Worm (Caenorhabditis elegans) whole organism, young adult: ENCODE data around the gene T05H10.1.
A peak's percentile ranks its signal among the peaks of the same experiment; 100 is the strongest.

Experiments used
- B0336.3 ChIP-seq: fragments of 200-800 bp; sonication (Bioruptor generic); IDR thresholded peaks from 2 replicates; pipeline ENCODE4 v1.3.6; 2022; ENCODE audit warnings: missing genetic modification characterization, missing compliant biosample characterization
- C17E4.6 ChIP-seq: fragments of 200-800 bp; sonication (Bioruptor generic); IDR thresholded peaks from 2 replicates; pipeline ENCODE4 v1.3.6; 2022; ENCODE audit warnings: missing genetic modification reagents, missing genetic modification characterization, missing compliant biosample characterization
- F10E7.11 ChIP-seq: sonication (generic microtip); optimal IDR thresholded peaks from 2 replicates; lab custom pipeline; 2017; ENCODE audit warnings: mild to moderate bottlenecking, missing genetic modification characterization, moderate library complexity, missing compliant biosample characterization
- F23B12.7 ChIP-seq: sonication (generic microtip); optimal IDR thresholded peaks from 2 replicates; lab custom pipeline; 2017; ENCODE audit warnings: missing genetic modification characterization, mild to moderate bottlenecking, missing compliant biosample characterization, antibody characterized with exemption, moderate library complexity; ENCODE audit not compliant: insufficient read depth
- F33H1.4 ChIP-seq: fragments of 200-800 bp; sonication (Bioruptor generic); IDR thresholded peaks from 2 replicates; pipeline ENCODE4 v1.3.6; 2022; ENCODE audit warnings: missing genetic modification reagents, missing genetic modification characterization, missing compliant biosample characterization
- F37B4.10 ChIP-seq: fragments of 200-800 bp; sonication (Bioruptor generic); IDR thresholded peaks from 2 replicates; pipeline ENCODE4 v1.3.6; 2022; ENCODE audit warnings: missing genetic modification characterization, missing compliant biosample characterization
- Y56A3A.18 ChIP-seq: fragments of 200-800 bp; sonication (Bioruptor generic); IDR thresholded peaks from 2 replicates; pipeline ENCODE4 v1.3.6; 2022; ENCODE audit warnings: missing genetic modification reagents, missing genetic modification characterization, missing compliant biosample characterization
- Y95B8A.8 ChIP-seq: fragments of 200-800 bp; sonication (Bioruptor generic); IDR thresholded peaks from 2 replicates; pipeline ENCODE4 v1.3.6; 2022; ENCODE audit warnings: missing genetic modification reagents, missing genetic modification characterization, missing compliant biosample characterization
- cebp-2 ChIP-seq: fragments of 200-800 bp; sonication (Bioruptor generic); IDR thresholded peaks from 2 replicates; pipeline ENCODE4 v1.3.6; 2022; ENCODE audit warnings: missing genetic modification characterization, missing compliant biosample characterization
- ceh-100 ChIP-seq: fragments of 200-800 bp; sonication (Bioruptor generic); IDR thresholded peaks from 2 replicates; pipeline ENCODE4 v1.3.6; 2022; ENCODE audit warnings: missing genetic modification reagents, missing genetic modification characterization, missing compliant biosample characterization
- ceh-58 ChIP-seq: fragments of 200-800 bp; sonication (Bioruptor generic); IDR thresholded peaks from 2 replicates; pipeline ENCODE4 v1.3.6; 2022; ENCODE audit warnings: missing genetic modification characterization, missing compliant biosample characterization
- ceh-91 ChIP-seq: fragments of 200-800 bp; sonication (Bioruptor generic); IDR thresholded peaks from 2 replicates; pipeline ENCODE4 v1.3.6; 2022; ENCODE audit warnings: missing genetic modification reagents, missing genetic modification characterization, missing compliant biosample characterization
- dox-1 ChIP-seq: fragments of 200-800 bp; sonication (Bioruptor generic); IDR thresholded peaks from 2 replicates; pipeline ENCODE4 v1.3.6; 2022; ENCODE audit warnings: missing genetic modification reagents, missing genetic modification characterization, missing compliant biosample characterization
- dpl-1 ChIP-seq: fragments of 150-350 bp; optimal IDR thresholded peaks from 2 replicates; lab custom pipeline; 2014; ENCODE audit warnings: missing biosample characterization, missing genetic modification reagents, missing genetic modification characterization
- egl-18 ChIP-seq: fragments of 200-800 bp; sonication (Bioruptor generic); IDR thresholded peaks from 2 replicates; pipeline ENCODE4 v1.3.6; 2022; ENCODE audit warnings: missing genetic modification reagents, missing genetic modification characterization, missing compliant biosample characterization
- ekl-4 ChIP-seq: fragments of 200-800 bp; sonication (Bioruptor generic); IDR thresholded peaks from 2 replicates; pipeline ENCODE4 v1.3.6; 2022; ENCODE audit warnings: missing genetic modification reagents, missing genetic modification characterization, missing compliant biosample characterization
- fkh-3 ChIP-seq: sonication (generic microtip); optimal IDR thresholded peaks from 2 replicates; lab custom pipeline; 2016; ENCODE audit warnings: mild to moderate bottlenecking, missing genetic modification characterization, missing compliant biosample characterization
- gei-17 ChIP-seq: fragments of 200-800 bp; sonication (Bioruptor generic); optimal IDR thresholded peaks from 2 replicates; lab custom pipeline; 2018; ENCODE audit warnings: mild to moderate bottlenecking, missing genetic modification characterization, missing compliant biosample characterization
- him-1 ChIP-seq: sonication (generic microtip); optimal IDR thresholded peaks from 2 replicates; lab custom pipeline; 2016; ENCODE audit warnings: missing genotype, missing genetic modification reagents, missing genetic modification characterization, missing compliant biosample characterization
- hrde-1 ChIP-seq: sonication (generic microtip); optimal IDR thresholded peaks from 2 replicates; lab custom pipeline; 2016; ENCODE audit warnings: missing genetic modification characterization, mild to moderate bottlenecking, missing compliant biosample characterization, moderate library complexity, missing genotype, missing genetic modification reagents, borderline replicate concordance
- hsf-1 ChIP-seq: fragments of 200-800 bp; sonication (Bioruptor generic); IDR thresholded peaks from 2 replicates; pipeline ENCODE4 v1.3.6; 2022; ENCODE audit warnings: missing genetic modification reagents, missing genetic modification characterization, missing compliant biosample characterization
- lag-1 ChIP-seq: fragments of 200-800 bp; sonication (Bioruptor generic); IDR thresholded peaks from 2 replicates; pipeline ENCODE4 v1.3.6; 2022; ENCODE audit warnings: missing genetic modification reagents, missing genetic modification characterization, missing compliant biosample characterization
- let-607 ChIP-seq, 2 experiments: fragments of 200-800 bp in 1 of 2; sonication (Bioruptor generic) in 1 of 2; sonication (generic microtip) in 1 of 2; optimal IDR thresholded peaks; 2 replicates each; lab custom pipeline; 2016 to 2018; ENCODE audit warnings: mild to moderate bottlenecking in 2 of 2, missing compliant biosample characterization in 2 of 2, missing genetic modification characterization in 2 of 2, moderate library complexity in 2 of 2, missing genotype in 1 of 2
- lin-35 ChIP-seq, 3 experiments: fragments of 150-350 bp in 2 of 3; sonication (generic microtip) in 1 of 3; optimal IDR thresholded peaks; 2 replicates each; lab custom pipeline; 2014 to 2018; ENCODE audit warnings: missing biosample characterization in 3 of 3, missing genetic modification characterization in 3 of 3, missing genetic modification reagents in 3 of 3
- lsl-1 ChIP-seq: fragments of 200-800 bp; sonication (Bioruptor generic); optimal IDR thresholded peaks from 2 replicates; lab custom pipeline; 2018; ENCODE audit warnings: mild to moderate bottlenecking, missing genetic modification characterization, moderate library complexity, missing compliant biosample characterization
- mes-4 ChIP-seq: sonication (generic microtip); optimal IDR thresholded peaks from 2 replicates; lab custom pipeline; 2016; ENCODE audit warnings: missing genotype, missing genetic modification characterization, missing compliant biosample characterization
- nfyb-1 ChIP-seq: fragments of 200-800 bp; sonication (Bioruptor generic); IDR thresholded peaks from 2 replicates; pipeline ENCODE4 v1.3.6; 2022; ENCODE audit warnings: missing genetic modification reagents, missing genetic modification characterization, missing compliant biosample characterization
- nhr-120 ChIP-seq: fragments of 200-800 bp; sonication (Bioruptor generic); IDR thresholded peaks from 2 replicates; pipeline ENCODE4 v1.3.6; 2022; ENCODE audit warnings: missing genetic modification characterization, missing compliant biosample characterization
- nhr-179 ChIP-seq: sonication (generic microtip); optimal IDR thresholded peaks from 2 replicates; lab custom pipeline; 2016; ENCODE audit warnings: mild to moderate bottlenecking, missing genetic modification characterization, missing compliant biosample characterization
- snpc-3.4 ChIP-seq: sonication (generic microtip); optimal IDR thresholded peaks from 2 replicates; lab custom pipeline; 2017; ENCODE audit warnings: missing genetic modification characterization, mild to moderate bottlenecking, missing compliant biosample characterization, antibody characterized with exemption, moderate library complexity, missing genotype, missing genetic modification reagents
- snpc-4 ChIP-seq, 5 experiments: fragments of 150-350 bp in 1 of 5; sonication (generic microtip) in 4 of 5; optimal IDR thresholded peaks; 2 replicates each; lab custom pipeline; 2014 to 2018; ENCODE audit warnings: missing genetic modification characterization in 5 of 5, missing biosample characterization in 3 of 5, antibody characterized with exemption in 2 of 5, mild to moderate bottlenecking in 2 of 5, missing compliant biosample characterization in 2 of 5, missing genotype in 2 of 5, moderate library complexity in 2 of 5, missing genetic modification reagents in 1 of 5
- tbp1 ChIP-seq: fragments of 200-800 bp; sonication (Bioruptor generic); optimal IDR thresholded peaks from 2 replicates; lab custom pipeline; 2018; ENCODE audit warnings: mild to moderate bottlenecking, missing genetic modification characterization, missing compliant biosample characterization
- unc-62 ChIP-seq: fragments of 150-350 bp; optimal IDR thresholded peaks from 2 replicates; lab custom pipeline; 2014; ENCODE audit warnings: missing biosample characterization, missing genetic modification reagents, missing genetic modification characterization
- zfh-2 ChIP-seq: fragments of 200-800 bp; sonication (Bioruptor generic); conservative IDR thresholded peaks from 2 replicates; pipeline ENCODE4 v1.3.6; 2022; ENCODE audit warnings: missing genetic modification reagents, missing genetic modification characterization, missing compliant biosample characterization
- ztf-26 ChIP-seq: sonication (generic microtip); optimal IDR thresholded peaks from 2 replicates; lab custom pipeline; 2017; ENCODE audit warnings: missing genetic modification characterization, missing compliant biosample characterization

T05H10.1 gene

ce11 chrII:8062334-8062791 is 20.0 kb downstream of the T05H10.1 start, which contains the start of gene ufd-2 (continued):
- TF ChIP-seq dpl-1 (peak; percentile 48), ceh-58 (GFP tag; lab: Robert Waterston, UW) (no peak), snpc-3.4 (tag; lab: Kevin White, UChicago) (no peak), Y56A3A.18 (GFP tag; lab: Robert Waterston, UW) (no peak), ekl-4 (GFP tag; lab: Robert Waterston, UW) (no peak), nfyb-1 (no peak), gei-17 (GFP tag; lab: Kevin White, UChicago) (no peak), dox-1 (GFP tag; lab: Robert Waterston, UW) (no peak), snpc-4 (GFP tag; optimal IDR thresholded peaks at IDR 0.05; lab: Kevin White, UChicago) (no peak), snpc-4 (tag; optimal IDR thresholded peaks at IDR 0.05; lab: Kevin White, UChicago) (peak in 2 of 4 experiments; percentile 22 to 25), nhr-179 (tag; lab: Kevin White, UChicago) (no peak), egl-18 (GFP tag; lab: Robert Waterston, UW) (no peak), ceh-91 (GFP tag; lab: Robert Waterston, UW) (0 out of 2 replicates have a peak, but pooled peaks have one; percentile 62), ceh-100 (GFP tag; lab: Robert Waterston, UW) (peak; percentile 93), unc-62 (GFP tag; lab: Kevin White, UChicago) (no peak), zfh-2 (GFP tag; lab: Robert Waterston, UW) (no peak), nhr-120 (GFP tag; lab: Robert Waterston, UW) (no peak), let-607 (tag; optimal IDR thresholded peaks at IDR 0.05; lab: Kevin White, UChicago) (peak in 1 of 2 experiments; percentile 17), fkh-3 (no peak), ztf-26 (no peak), mes-4 (no peak), lin-35 (GFP tag; optimal IDR thresholded peaks at IDR 0.05; lab: Kevin White, UChicago) (peak in 1 of 3 experiments; percentile 31), C17E4.6 (GFP tag; lab: Robert Waterston, UW) (no peak), tbp1 (no peak), him-1 (tag; lab: Kevin White, UChicago) (no peak), F23B12.7 (tag; lab: Kevin White, UChicago) (peak; percentile 87), cebp-2 (GFP tag; lab: Robert Waterston, UW) (no peak), F33H1.4 (GFP tag; lab: Robert Waterston, UW) (no peak; the same call in 1 of the 2 replicates), Y95B8A.8 (GFP tag; lab: Robert Waterston, UW) (no peak)

ce11 chrII:8065985-8066384 is 23.6 kb downstream of the T05H10.1 start, which contains the start of gene pdha-1:
Gene pdha-1, plus strand, starts transcription at chrII:8066285.
- TF ChIP-seq F23B12.7 (tag; lab: Kevin White, UChicago) (no peak), lsl-1 (GFP tag; lab: Kevin White, UChicago) (peak; percentile 10), nhr-120 (GFP tag; lab: Robert Waterston, UW) (no peak), lag-1 (GFP tag; lab: Robert Waterston, UW) (no peak), F10E7.11 (no peak), Y56A3A.18 (GFP tag; lab: Robert Waterston, UW) (peak; percentile 44; the same call in 1 of the 2 replicates), zfh-2 (GFP tag; lab: Robert Waterston, UW) (no peak), hsf-1 (GFP tag; lab: Robert Waterston, UW) (peak; percentile 62), nfyb-1 (no peak), dpl-1 (no peak), B0336.3 (GFP tag; lab: Robert Waterston, UW) (no peak), hrde-1 (peak; percentile 32), let-607 (tag; optimal IDR thresholded peaks at IDR 0.05; lab: Kevin White, UChicago) (peak in 1 of 2 experiments; percentile 12), F37B4.10 (GFP tag; lab: Robert Waterston, UW) (no peak)
